Worm (Caenorhabditis elegans) whole organism, young adult: ENCODE measurements around the gene srh-39.

Source experiments
- F33H1.4 ChIP-seq: fragments of 200-800 bp; sonication (Bioruptor generic); IDR thresholded peaks from 2 replicates; pipeline ENCODE4 v1.3.6; 2022; ENCODE audit warnings: missing genetic modification reagents, missing genetic modification characterization, missing compliant biosample characterization
- F55B11.4 ChIP-seq: sonication (generic microtip); optimal IDR thresholded peaks from 2 replicates; lab custom pipeline; 2016; ENCODE audit warnings: missing compliant biosample characterization, missing genetic modification characterization, borderline replicate concordance; ENCODE audit not compliant: insufficient read depth
- Y95B8A.8 ChIP-seq: fragments of 200-800 bp; sonication (Bioruptor generic); IDR thresholded peaks from 2 replicates; pipeline ENCODE4 v1.3.6; 2022; ENCODE audit warnings: missing genetic modification reagents, missing genetic modification characterization, missing compliant biosample characterization
- hlh-12 ChIP-seq: sonication (generic microtip); optimal IDR thresholded peaks from 2 replicates; lab custom pipeline; 2016; ENCODE audit warnings: missing genetic modification characterization, missing compliant biosample characterization
- xnd-1 ChIP-seq: sonication (generic microtip); optimal IDR thresholded peaks from 2 replicates; lab custom pipeline; 2016; ENCODE audit warnings: missing genotype, missing genetic modification reagents, missing genetic modification characterization, missing compliant biosample characterization

DNA sequence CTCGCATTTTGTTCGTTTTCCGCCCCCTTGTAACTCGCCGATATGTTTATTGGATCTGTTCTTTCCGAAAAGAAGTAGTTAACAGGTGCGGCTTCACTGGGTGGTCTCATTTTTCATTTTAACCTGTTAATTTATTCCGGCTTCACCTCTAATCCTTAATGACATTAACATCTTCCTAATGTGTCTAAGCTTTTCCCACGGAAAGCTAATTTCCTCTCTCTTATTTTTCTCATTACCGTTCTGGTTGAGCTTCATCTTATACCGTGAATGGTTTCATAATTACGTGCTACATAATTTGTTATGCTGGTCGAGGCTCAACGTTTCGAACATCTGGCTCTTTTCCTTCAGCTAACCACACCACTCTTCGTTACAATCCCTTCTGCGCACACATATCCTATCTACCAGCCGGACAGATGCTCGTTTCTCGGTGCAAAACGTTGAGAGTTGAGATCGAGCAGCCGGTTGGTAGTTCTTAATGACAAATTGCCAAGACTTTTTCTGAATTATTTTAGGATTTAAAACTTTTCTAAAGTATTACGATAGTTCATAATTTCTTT is 44.1 kb upstream of the srh-39 start:
- TF ChIP-seq hlh-12 (tag; lab: Kevin White, UChicago) (no peak), Y95B8A.8 (no peak), F33H1.4 (GFP tag; lab: Robert Waterston, UW) (no peak), F55B11.4 (tag; lab: Kevin White, UChicago) (no peak), xnd-1 (tag; lab: Kevin White, UChicago) (no peak)
